Worm (Caenorhabditis elegans): ENCODE data around the gene del-5.

The del-5 gene

ce11 chrX:10990159-10990854 is 17.7 kb downstream of the del-5 start:
- TF ChIP-seq sdc-2 (tag; optimal IDR thresholded peaks at IDR 0.05) (peak; percentile 52), C38D4.7 (GFP tag; optimal IDR thresholded peaks at IDR 0.05) (no peak), ceh-31 (tag; optimal IDR thresholded peaks at IDR 0.05) (peak; percentile 64), ceh-14 (tag; optimal IDR thresholded peaks at IDR 0.05) (no peak), pros-1 (tag; optimal IDR thresholded peaks at IDR 0.05) (no peak), ceh-2 (tag; optimal IDR thresholded peaks at IDR 0.05) (peak; percentile 40), tbx-2 (tag; optimal IDR thresholded peaks at IDR 0.05) (peak; percentile 69), nfya-1 (tag; optimal IDR thresholded peaks at IDR 0.05) (peak; percentile 23), ref-2 (tag; optimal IDR thresholded peaks at IDR 0.05) (peak; percentile 78), rnt-1 (tag; optimal IDR thresholded peaks at IDR 0.05) (no peak), tbx-7 (tag; optimal IDR thresholded peaks at IDR 0.05) (no peak), syd-9 (tag; optimal IDR thresholded peaks at IDR 0.05) (peak; percentile 14), ceh-22 (tag; optimal IDR thresholded peaks at IDR 0.05) (no peak), ceh-30 (tag; optimal IDR thresholded peaks at IDR 0.05) (no peak), fkh-6 (tag; optimal IDR thresholded peaks at IDR 0.05) (peak; percentile 20), sox-2 (GFP tag; IDR thresholded peaks at IDR 0.05) (peak; percentile 67)

DNA sequence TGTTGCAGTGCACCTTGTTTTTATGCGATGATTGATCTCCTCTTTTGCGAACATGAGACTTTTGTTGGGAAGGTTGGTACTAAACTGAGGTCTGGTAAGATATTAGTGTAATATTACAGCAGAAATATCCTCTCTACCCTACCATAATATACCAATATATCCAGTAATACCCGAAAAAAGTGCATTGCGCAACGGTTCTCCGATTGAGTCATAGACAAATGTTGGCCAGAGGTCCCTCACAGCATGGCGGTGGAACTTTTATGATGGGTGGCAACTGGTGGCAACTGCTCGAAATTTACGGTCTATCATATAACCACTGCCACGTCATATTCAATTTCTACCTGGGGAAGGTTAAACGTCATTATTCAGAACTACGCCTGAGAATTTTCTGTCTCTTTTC is 18.7 kb downstream of the del-5 start:
- TF ChIP-seq F13H6.1 (tag; optimal IDR thresholded peaks at IDR 0.05) (no peak), pha-2 (tag; optimal IDR thresholded peaks at IDR 0.05) (no peak), ceh-18 (tag; optimal IDR thresholded peaks at IDR 0.05) (no peak), C38D4.7 (GFP tag; optimal IDR thresholded peaks at IDR 0.05) (no peak), K02D7.2 (tag; optimal IDR thresholded peaks at IDR 0.05) (no peak), ceh-9 (tag; optimal IDR thresholded peaks at IDR 0.05) (no peak), pat-9 (tag; optimal IDR thresholded peaks at IDR 0.05) (no peak), lim-6 (tag; optimal IDR thresholded peaks at IDR 0.05) (no peak), ceh-6 (GFP tag; optimal IDR thresholded peaks at IDR 0.05) (no peak)

ce11 chrX:10982051-10982450 is 25.9 kb downstream of the del-5 start, which contains the start of gene ver-4:
Gene ver-4, plus strand, starts transcription at chrX:10982351.
- no peak for TF ChIP-seq sox-4 (tag; optimal IDR thresholded peaks at IDR 0.05)

- TF ChIP-seq dve-1 (tag; optimal IDR thresholded peaks at IDR 0.05) (no peak), ceh-9 (tag; optimal IDR thresholded peaks at IDR 0.05) (no peak), odd-2 (tag; optimal IDR thresholded peaks at IDR 0.05) (no peak), Y22D7AL.16 (tag; optimal IDR thresholded peaks at IDR 0.05) (no peak), fkh-10 (GFP tag; optimal IDR thresholded peaks at IDR 0.05) (no peak), nhr-232 (tag; optimal IDR thresholded peaks at IDR 0.05) (no peak), unc-42 (tag; optimal IDR thresholded peaks at IDR 0.05) (no peak), unc-86 (tag; optimal IDR thresholded peaks at IDR 0.05) (no peak), pha-4 (tag; optimal IDR thresholded peaks at IDR 0.05) (no peak), T23F11.4 (GFP tag; optimal IDR thresholded peaks at IDR 0.05) (no peak), elt-2 (tag; optimal IDR thresholded peaks at IDR 0.05) (no peak), dmd-4 (tag; optimal IDR thresholded peaks at IDR 0.05; ENCODE audit: borderline replicate concordance) (no peak), zip-5 (tag; optimal IDR thresholded peaks at IDR 0.05) (no peak), ceh-31 (tag; optimal IDR thresholded peaks at IDR 0.05) (no peak), ets-4 (tag; optimal IDR thresholded peaks at IDR 0.05) (no peak), ceh-6 (GFP tag; optimal IDR thresholded peaks at IDR 0.05) (no peak), madf-2 (tag; optimal IDR thresholded peaks at IDR 0.05) (no peak), K09A11.1 (tag; optimal IDR thresholded peaks at IDR 0.05; ENCODE audit: insufficient read depth) (no peak), sdc-2 (tag; optimal IDR thresholded peaks at IDR 0.05) (no peak)
These were observed 26.6 kb downstream of the del-5 start for ce11 chrX:10981374-10981773.

Data from whole organism, late embryonic.